Worm (Caenorhabditis elegans): Measurements from ENCODE around the gene F44E5.5.

F44E5.5 gene

DNA sequence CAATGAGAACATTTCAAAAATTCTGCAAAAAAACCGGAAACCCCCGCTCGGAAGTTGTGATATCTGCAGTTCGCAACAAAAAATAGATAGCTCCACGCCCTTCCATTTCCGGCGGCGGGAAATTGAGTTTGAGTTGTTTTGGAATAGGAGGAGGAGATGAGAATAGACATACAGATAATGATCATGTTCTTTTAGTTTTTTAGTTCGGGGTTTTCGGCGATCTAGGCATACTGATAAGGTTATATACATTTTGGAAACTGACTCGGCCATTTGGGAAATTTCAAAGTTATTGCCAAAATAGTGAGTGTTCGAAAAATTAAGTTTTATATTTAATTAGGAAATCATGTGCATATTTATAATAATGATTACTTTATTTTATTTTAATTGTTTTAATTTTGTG is 25.6 kb upstream of the F44E5.5 start:
- TF ChIP-seq fkh-10 (GFP tag; optimal IDR thresholded peaks at IDR 0.05) (no peak), lsy-2 (tag; optimal IDR thresholded peaks at IDR 0.05) (no peak), nhr-85 (tag) (peak; percentile 29), nhr-20 (tag; optimal IDR thresholded peaks at IDR 0.05) (no peak), lin-14 (GFP tag; optimal IDR thresholded peaks at IDR 0.05) (peak; percentile 44), lir-3 (tag; optimal IDR thresholded peaks at IDR 0.05; ENCODE audit: poor library complexity) (no peak), unc-98 (GFP tag; IDR thresholded peaks at IDR 0.05) (no peak), xbp-1 (tag; optimal IDR thresholded peaks at IDR 0.05) (no peak), grh-1 (GFP tag; IDR thresholded peaks at IDR 0.05) (no peak), tbx-2 (tag; optimal IDR thresholded peaks at IDR 0.05) (no peak), snu-23 (GFP tag; optimal IDR thresholded peaks at IDR 0.05) (no peak), aha-1 (tag; optimal IDR thresholded peaks at IDR 0.05) (no peak)

ce11 chrII:11737347-11737746 is 22.1 kb upstream of the F44E5.5 start:
- TF ChIP-seq ztf-11 (tag; optimal IDR thresholded peaks at IDR 0.05): no peak
- TF ChIP-seq nhr-20 (tag; optimal IDR thresholded peaks at IDR 0.05): peak; percentile 74
- no peak for TF ChIP-seq mef-2 (tag; optimal IDR thresholded peaks at IDR 0.05)
- no peak for TF ChIP-seq ets-5 (GFP tag; IDR thresholded peaks at IDR 0.05)
- no peak for TF ChIP-seq nhr-77 (tag; optimal IDR thresholded peaks at IDR 0.05)
- no peak for TF ChIP-seq C16A3.4 (tag; optimal IDR thresholded peaks at IDR 0.05)
- no peak for TF ChIP-seq hpl-2 (GFP tag; optimal IDR thresholded peaks at IDR 0.05)
- TF ChIP-seq nhr-28 (tag; optimal IDR thresholded peaks at IDR 0.05): no peak
- no peak for TF ChIP-seq snpc-4 (tag; optimal IDR thresholded peaks at IDR 0.05)
- no peak for TF ChIP-seq dsc-1 (tag; optimal IDR thresholded peaks at IDR 0.05)
- no peak for TF ChIP-seq sptf-1 (tag; optimal IDR thresholded peaks at IDR 0.05)
- TF ChIP-seq zag-1 (tag; optimal IDR thresholded peaks at IDR 0.05): no peak
- no peak for TF ChIP-seq hlh-4 (tag; optimal IDR thresholded peaks at IDR 0.05)
- peak; percentile 79 for TF ChIP-seq snu-23 (GFP tag; optimal IDR thresholded peaks at IDR 0.05)
- no peak for TF ChIP-seq ceh-63 (GFP tag; optimal IDR thresholded peaks at IDR 0.05)
- no peak for TF ChIP-seq ceh-90 (tag; optimal IDR thresholded peaks at IDR 0.05)
- TF ChIP-seq efl-3 (GFP tag; optimal IDR thresholded peaks at IDR 0.05): no peak
- TF ChIP-seq aly-2 (tag; optimal IDR thresholded peaks at IDR 0.05): no peak
- TF ChIP-seq swsn-7 (tag; optimal IDR thresholded peaks at IDR 0.05): peak; percentile 22
- TF ChIP-seq lin-13 (GFP tag; optimal IDR thresholded peaks at IDR 0.05): no peak
- peak; percentile 57 for TF ChIP-seq tbx-2 (tag; optimal IDR thresholded peaks at IDR 0.05)
- TF ChIP-seq mep-1 (tag; optimal IDR thresholded peaks at IDR 0.05): peak; percentile 60
- no peak for TF ChIP-seq jun-1 (tag; optimal IDR thresholded peaks at IDR 0.05)
- TF ChIP-seq nhr-85 (tag): peak; percentile 93
- no peak for TF ChIP-seq F16B12.6 (tag; optimal IDR thresholded peaks at IDR 0.05)
- no peak for TF ChIP-seq lin-39 (tag; optimal IDR thresholded peaks at IDR 0.05)
- no peak for TF ChIP-seq zip-4 (GFP tag; optimal IDR thresholded peaks at IDR 0.05)
- peak in 1 of 2 experiments; percentile 47 for TF ChIP-seq lin-35 (GFP tag; optimal IDR thresholded peaks at IDR 0.05)
- TF ChIP-seq lir-3 (tag; optimal IDR thresholded peaks at IDR 0.05; ENCODE audit: poor library complexity): peak; percentile 23
- no peak for TF ChIP-seq ceh-82 (tag; optimal IDR thresholded peaks at IDR 0.05)
- no peak for TF ChIP-seq elt-2 (tag; optimal IDR thresholded peaks at IDR 0.05)
- TF ChIP-seq Y116A8C.19 (tag; optimal IDR thresholded peaks at IDR 0.05; ENCODE audit: borderline replicate concordance): no peak
- peak; percentile 41; the same call in 1 of the 2 replicates for TF ChIP-seq nhr-19 (GFP tag; conservative IDR thresholded peaks at IDR 0.05)
- TF ChIP-seq fkh-8 (tag; optimal IDR thresholded peaks at IDR 0.05): no peak
- TF ChIP-seq nhr-47 (tag; optimal IDR thresholded peaks at IDR 0.05): peak; percentile 16
- TF ChIP-seq pag-3 (tag; optimal IDR thresholded peaks at IDR 0.05; ENCODE audit: borderline replicate concordance, insufficient read depth): no peak
- no peak for TF ChIP-seq unc-30 (tag; optimal IDR thresholded peaks at IDR 0.05)
- TF ChIP-seq isw-1 (GFP tag; IDR thresholded peaks at IDR 0.05): no peak
- no peak for TF ChIP-seq unc-62 (GFP tag; optimal IDR thresholded peaks at IDR 0.05)
- TF ChIP-seq rnt-1 (tag; optimal IDR thresholded peaks at IDR 0.05): peak; percentile 20
- TF ChIP-seq fkh-4 (tag; optimal IDR thresholded peaks at IDR 0.05; ENCODE audit: borderline replicate concordance): no peak
- TF ChIP-seq blmp-1 (tag; optimal IDR thresholded peaks at IDR 0.05): peak; percentile 84
- no peak for TF ChIP-seq nhr-11 (tag; optimal IDR thresholded peaks at IDR 0.05)
- no peak for TF ChIP-seq unc-98 (GFP tag; IDR thresholded peaks at IDR 0.05)
- no peak for TF ChIP-seq pqm-1 (tag; optimal IDR thresholded peaks at IDR 0.05)
- TF ChIP-seq nhr-84 (tag; optimal IDR thresholded peaks at IDR 0.05): no peak

Measured in whole organism, L1 larva.